Fruit fly (Drosophila melanogaster): ENCODE measurements around the gene Alr.
A peak's percentile ranks its signal among the peaks of the same experiment; 100 is the strongest.

The Alr gene

DNA sequence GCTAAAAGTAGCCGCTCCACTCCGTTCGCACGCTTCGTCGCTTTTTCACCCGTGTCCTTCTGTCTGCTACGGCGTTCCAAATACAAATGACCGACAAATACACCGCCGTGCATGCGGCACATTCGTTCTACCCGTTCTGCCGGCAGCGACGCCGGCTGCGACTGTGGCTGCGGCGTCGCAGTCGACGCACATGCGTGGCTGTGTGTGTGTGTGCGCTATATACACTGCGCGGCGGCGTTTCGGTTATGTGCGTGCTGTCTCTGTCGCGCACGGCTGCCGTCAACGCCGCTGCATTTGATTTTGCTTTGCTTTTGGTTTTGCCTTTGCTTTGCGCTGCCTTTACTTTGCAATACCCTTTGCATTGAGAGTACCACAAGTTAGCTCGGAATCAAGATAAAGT is 35.3 kb downstream of the Alr start, which contains the start of gene zld (continued):
- TF ChIP-seq CG34376 (GFP tag; optimal IDR thresholded peaks at IDR 0.05) = no peak
- peak; percentile 60 for TF ChIP-seq zf30C (GFP tag; optimal IDR thresholded peaks at IDR 0.05)
- no peak for TF ChIP-seq Hey (tag; optimal IDR thresholded peaks at IDR 0.05)
- TF ChIP-seq Deaf1 (tag; optimal IDR thresholded peaks at IDR 0.05) = peak; percentile 36
- no peak for TF ChIP-seq Drgx (GFP tag; IDR thresholded peaks at IDR 0.05)
- TF ChIP-seq ato (GFP tag; IDR thresholded peaks at IDR 0.05; ENCODE audit: partially characterized antibody) = 0 out of 2 replicates have a peak, but pooled peaks have one; percentile 42
- peak; percentile 44; the same call in 1 of the 3 replicates for TF ChIP-seq CG2199 (GFP tag; IDR thresholded peaks at IDR 0.05)
- TF ChIP-seq Rfx (GFP tag; IDR thresholded peaks at IDR 0.05) = no peak
- no peak for TF ChIP-seq nerfin-2 (GFP tag; IDR thresholded peaks at IDR 0.05; ENCODE audit: partially characterized antibody)

DNA sequence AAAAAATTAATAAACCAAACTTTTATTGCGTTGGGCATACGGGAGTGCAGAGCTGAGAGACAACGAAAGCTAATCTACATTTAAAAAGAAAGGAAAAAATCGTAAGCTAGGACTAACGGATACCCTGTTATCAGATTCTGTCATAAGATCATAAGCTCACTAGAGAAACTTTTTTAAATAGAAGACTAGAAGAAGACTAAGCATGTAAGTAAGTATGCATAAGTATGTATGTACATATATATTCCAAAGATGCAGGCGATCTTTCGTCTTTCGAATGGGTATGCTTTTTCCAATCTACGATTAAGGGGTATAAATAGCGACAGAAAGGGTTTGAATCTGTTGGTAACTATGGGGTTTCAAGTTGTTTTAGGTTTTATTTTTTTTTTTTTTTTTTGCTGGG is 36.8 kb downstream of the Alr start:
- no peak for TF ChIP-seq CG17186 (GFP tag; optimal IDR thresholded peaks at IDR 0.05)
- no peak for TF ChIP-seq ftz-f1 (GFP tag; optimal IDR thresholded peaks at IDR 0.05)
- no peak for TF ChIP-seq CG12104 (GFP tag; optimal IDR thresholded peaks at IDR 0.05)
- no peak for TF ChIP-seq CG18011 (GFP tag; optimal IDR thresholded peaks at IDR 0.05)
- TF ChIP-seq CG14441 (GFP tag; IDR thresholded peaks at IDR 0.05) = 0 out of 2 replicates have a peak, but pooled peaks have one; percentile 18
- no peak for TF ChIP-seq ttk (GFP tag; IDR thresholded peaks at IDR 0.05)
- no peak for TF ChIP-seq Neu2 (GFP tag; optimal IDR thresholded peaks at IDR 0.05; ENCODE audit: borderline replicate concordance)
- TF ChIP-seq MTF-1 (GFP tag; optimal IDR thresholded peaks at IDR 0.05; ENCODE audit: borderline replicate concordance) = no peak
- TF ChIP-seq cad (GFP tag; optimal IDR thresholded peaks at IDR 0.05) = no peak
- TF ChIP-seq CG18599 (GFP tag; optimal IDR thresholded peaks at IDR 0.05) = no peak
- peak; percentile 34 for TF ChIP-seq phol (tag; optimal IDR thresholded peaks at IDR 0.05)
- TF ChIP-seq Rx (GFP tag; IDR thresholded peaks at IDR 0.05) = no peak
- TF ChIP-seq zfh1 (GFP tag; IDR thresholded peaks at IDR 0.05) = peak; percentile 38; the same call in 2 of the 3 replicates
- no peak for TF ChIP-seq Abd-B (GFP tag; optimal IDR thresholded peaks at IDR 0.05)
- TF ChIP-seq esg (GFP tag; conservative IDR thresholded peaks at IDR 0.05) = peak; percentile 25; the same call in 1 of the 2 replicates
- TF ChIP-seq CG4404 (GFP tag; IDR thresholded peaks at IDR 0.05) = no peak
- no peak for TF ChIP-seq B-H2 (GFP tag; optimal IDR thresholded peaks at IDR 0.05)
- peak; percentile 28 for TF ChIP-seq CG2678 (tag; optimal IDR thresholded peaks at IDR 0.05)
- TF ChIP-seq ken (GFP tag; IDR thresholded peaks at IDR 0.05) = no peak; the same call in 2 of the 3 replicates
- peak; percentile 12 for TF ChIP-seq CG7786 (GFP tag; optimal IDR thresholded peaks at IDR 0.05)
- peak; percentile 29 for TF ChIP-seq mam (GFP tag; optimal IDR thresholded peaks at IDR 0.05)
- peak; percentile 55 for TF ChIP-seq Sox102F (GFP tag; optimal IDR thresholded peaks at IDR 0.05)
- peak; percentile 17 for TF ChIP-seq Xbp1 (GFP tag; optimal IDR thresholded peaks at IDR 0.05)
- TF ChIP-seq CG12299 (tag; optimal IDR thresholded peaks at IDR 0.05) = no peak
- TF ChIP-seq CG14860 (GFP tag; IDR thresholded peaks at IDR 0.05; ENCODE audit: partially characterized antibody) = no peak
- no peak for TF ChIP-seq dan (GFP tag; IDR thresholded peaks at IDR 0.05)
- TF ChIP-seq pnt (GFP tag; optimal IDR thresholded peaks at IDR 0.05) = no peak
- TF ChIP-seq Hmx (GFP tag; optimal IDR thresholded peaks at IDR 0.05) = no peak
- no peak for TF ChIP-seq CG10209 (GFP tag; optimal IDR thresholded peaks at IDR 0.05)
- TF ChIP-seq zen (tag; optimal IDR thresholded peaks at IDR 0.05) = peak; percentile 23
- TF ChIP-seq NC2α (GFP tag; optimal IDR thresholded peaks at IDR 0.05) = no peak
- TF ChIP-seq Awh (GFP tag; IDR thresholded peaks at IDR 0.05) = 0 out of 2 replicates have a peak, but pooled peaks have one; percentile 8
- TF ChIP-seq mld (GFP tag; IDR thresholded peaks at IDR 0.05; ENCODE audit: partially characterized antibody) = no peak
- TF ChIP-seq CG6689 (GFP tag; IDR thresholded peaks at IDR 0.05) = peak; percentile 32; the same call in 1 of the 2 replicates
- TF ChIP-seq Dref (GFP tag; IDR thresholded peaks at IDR 0.05) = no peak
- peak in 1 of 2 experiments; percentile 26 for TF ChIP-seq dpn (GFP tag; optimal IDR thresholded peaks at IDR 0.05)
- peak; percentile 33 for TF ChIP-seq nmo (GFP tag; optimal IDR thresholded peaks at IDR 0.05)
- peak; percentile 5 for TF ChIP-seq gcm (GFP tag; optimal IDR thresholded peaks at IDR 0.05)
- no peak for TF ChIP-seq hbn (GFP tag; IDR thresholded peaks at IDR 0.05; ENCODE audit: partially characterized antibody)
- no peak for TF ChIP-seq Nf-YB (GFP tag; optimal IDR thresholded peaks at IDR 0.05)
